Worm (Caenorhabditis elegans) whole organism, L4/young adult: ENCODE measurements around the gene W07A12.4.

Experiments used
- W03F9.2 ChIP-seq: fragments of 150-350 bp; optimal IDR thresholded peaks from 2 replicates; lab custom pipeline; 2014; ENCODE audit warnings: missing biosample characterization, missing genetic modification characterization
- him-1 ChIP-seq: sonication (generic microtip); optimal IDR thresholded peaks from 2 replicates; lab custom pipeline; 2016; ENCODE audit warnings: missing genotype, missing genetic modification reagents, missing genetic modification characterization, missing compliant biosample characterization

DNA sequence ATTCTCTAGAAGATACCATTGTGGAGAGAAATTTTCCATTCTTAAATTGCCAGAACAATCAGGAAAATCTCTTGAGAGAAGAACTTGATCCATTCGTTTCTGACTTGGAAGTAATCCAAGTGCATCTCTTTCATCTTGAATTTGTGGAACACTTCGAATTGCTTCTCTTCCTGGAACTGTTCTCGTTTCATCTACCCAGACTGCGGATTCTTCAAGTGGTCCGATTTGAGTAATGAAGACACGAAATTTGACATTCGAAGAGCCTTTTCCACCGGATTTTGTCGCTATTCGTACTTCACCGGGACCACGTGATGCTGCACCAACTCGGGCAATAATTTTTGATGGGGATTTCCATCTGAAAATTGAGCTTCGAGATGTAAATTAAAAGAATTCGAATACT, 30.5 kb downstream of the W07A12.4 start:
- TF ChIP-seq him-1 (tag; lab: Kevin White, UChicago), result no peak
- no peak for TF ChIP-seq W03F9.2 (tag; lab: Kevin White, UChicago)
